Worm (Caenorhabditis elegans) whole organism, late embryonic: ENCODE results near the gene F57B7.2.

Source experiments
- C08G9.2 ChIP-seq: sonication (generic microtip); optimal IDR thresholded peaks from 2 replicates; lab custom pipeline; 2016; ENCODE audit warnings: mild to moderate bottlenecking, missing genetic modification characterization, moderate library complexity, missing compliant biosample characterization
- K02D7.2 ChIP-seq: sonication (generic microtip); optimal IDR thresholded peaks from 2 replicates; lab custom pipeline; 2017; ENCODE audit warnings: mild to moderate bottlenecking, missing genetic modification characterization, missing compliant biosample characterization
- K09A11.1 ChIP-seq: sonication (generic microtip); optimal IDR thresholded peaks from 2 replicates; lab custom pipeline; 2017; ENCODE audit warnings: antibody characterized with exemption, mild to moderate bottlenecking, missing genetic modification characterization, missing compliant biosample characterization; ENCODE audit not compliant: insufficient read depth
- T23F11.4 ChIP-seq: fragments of 200-800 bp; sonication (Bioruptor generic); optimal IDR thresholded peaks from 2 replicates; lab custom pipeline; 2018; ENCODE audit warnings: mild to moderate bottlenecking, missing genetic modification characterization, missing compliant biosample characterization
- Y22D7AL.16 ChIP-seq: sonication (generic microtip); optimal IDR thresholded peaks from 2 replicates; lab custom pipeline; 2016; ENCODE audit warnings: missing genetic modification characterization, missing compliant biosample characterization
- ahr-1 ChIP-seq: sonication (generic microtip); optimal IDR thresholded peaks from 2 replicates; lab custom pipeline; 2016; ENCODE audit warnings: missing genetic modification characterization, missing compliant biosample characterization
- ama-1 ChIP-seq: fragments of 150-350 bp; optimal IDR thresholded peaks from 2 replicates; lab custom pipeline; 2014
- ceh-14 ChIP-seq: sonication (generic microtip); optimal IDR thresholded peaks from 2 replicates; lab custom pipeline; 2016; ENCODE audit warnings: missing genotype, missing genetic modification characterization, missing compliant biosample characterization
- ceh-19 ChIP-seq: fragments of 200-800 bp; sonication (Bioruptor generic); optimal IDR thresholded peaks from 2 replicates; lab custom pipeline; 2018; ENCODE audit warnings: mild to moderate bottlenecking, missing genetic modification characterization, missing compliant biosample characterization
- ceh-2 ChIP-seq: sonication (generic microtip); optimal IDR thresholded peaks from 2 replicates; lab custom pipeline; 2016; ENCODE audit warnings: missing genotype, missing genetic modification characterization, missing compliant biosample characterization
- ceh-22 ChIP-seq: sonication (generic microtip); optimal IDR thresholded peaks from 2 replicates; lab custom pipeline; 2017; ENCODE audit warnings: missing biosample characterization, missing genetic modification characterization
- ceh-24 ChIP-seq: sonication (generic microtip); optimal IDR thresholded peaks from 2 replicates; lab custom pipeline; 2016; ENCODE audit warnings: mild to moderate bottlenecking, missing genetic modification characterization, missing compliant biosample characterization
- ceh-31 ChIP-seq: sonication (generic microtip); optimal IDR thresholded peaks from 2 replicates; lab custom pipeline; 2016; ENCODE audit warnings: missing genetic modification characterization, missing compliant biosample characterization
- ceh-34 ChIP-seq: sonication (generic microtip); optimal IDR thresholded peaks from 2 replicates; lab custom pipeline; 2016; ENCODE audit warnings: mild to moderate bottlenecking, missing genetic modification characterization, missing compliant biosample characterization
- ceh-6 ChIP-seq: fragments of 200-800 bp; sonication (Bioruptor generic); optimal IDR thresholded peaks from 2 replicates; lab custom pipeline; 2018; ENCODE audit warnings: mild to moderate bottlenecking, missing genetic modification characterization, missing compliant biosample characterization
- ceh-9 ChIP-seq: sonication (generic microtip); optimal IDR thresholded peaks from 2 replicates; lab custom pipeline; 2016; ENCODE audit warnings: mild to moderate bottlenecking, missing genetic modification characterization, inconsistent platforms, missing compliant biosample characterization
- che-1 ChIP-seq: sonication (generic microtip); optimal IDR thresholded peaks from 2 replicates; lab custom pipeline; 2016; ENCODE audit warnings: mild to moderate bottlenecking, missing genetic modification characterization, missing compliant biosample characterization
- dmd-4 ChIP-seq: sonication (generic microtip); optimal IDR thresholded peaks from 2 replicates; lab custom pipeline; 2016; ENCODE audit warnings: borderline replicate concordance, missing genetic modification characterization, missing compliant biosample characterization
- elt-2 ChIP-seq: sonication (generic microtip); optimal IDR thresholded peaks from 2 replicates; lab custom pipeline; 2016; ENCODE audit warnings: missing genetic modification reagents, missing genetic modification characterization, missing compliant biosample characterization
- elt-4 ChIP-seq: sonication (generic microtip); optimal IDR thresholded peaks from 2 replicates; lab custom pipeline; 2016; ENCODE audit warnings: missing genetic modification characterization, missing compliant biosample characterization
- ets-4 ChIP-seq: sonication (generic microtip); optimal IDR thresholded peaks from 2 replicates; lab custom pipeline; 2016; ENCODE audit warnings: missing genetic modification characterization, missing compliant biosample characterization
- eyg-1 ChIP-seq: sonication (generic microtip); optimal IDR thresholded peaks from 2 replicates; lab custom pipeline; 2016; ENCODE audit warnings: missing genotype, missing genetic modification characterization, missing compliant biosample characterization
- fax-1 ChIP-seq: sonication (generic microtip); optimal IDR thresholded peaks from 2 replicates; lab custom pipeline; 2016; ENCODE audit warnings: missing genotype, missing genetic modification characterization, missing compliant biosample characterization
- hlh-13 ChIP-seq: fragments of 200-800 bp; sonication (Bioruptor generic); optimal IDR thresholded peaks from 2 replicates; lab custom pipeline; 2018; ENCODE audit warnings: mild to moderate bottlenecking, missing genetic modification characterization, missing compliant biosample characterization
- hlh-30 ChIP-seq: sonication (generic microtip); optimal IDR thresholded peaks from 2 replicates; lab custom pipeline; 2017; ENCODE audit warnings: antibody characterized with exemption, missing genetic modification characterization, missing compliant biosample characterization; ENCODE audit not compliant: insufficient read depth
- hlh-6 ChIP-seq: sonication (generic microtip); optimal IDR thresholded peaks from 2 replicates; lab custom pipeline; 2016; ENCODE audit warnings: missing genotype, missing genetic modification characterization, missing compliant biosample characterization
- nhr-232 ChIP-seq: sonication (generic microtip); optimal IDR thresholded peaks from 2 replicates; lab custom pipeline; 2016; ENCODE audit warnings: missing genetic modification characterization, missing compliant biosample characterization
- odd-2 ChIP-seq: sonication (generic microtip); optimal IDR thresholded peaks from 2 replicates; lab custom pipeline; 2017; ENCODE audit warnings: antibody characterized with exemption, mild to moderate bottlenecking, missing genetic modification characterization, missing compliant biosample characterization
- pag-3 ChIP-seq: sonication (generic microtip); optimal IDR thresholded peaks from 2 replicates; lab custom pipeline; 2016; ENCODE audit warnings: missing compliant biosample characterization, missing genetic modification characterization, borderline replicate concordance
- pax-1 ChIP-seq: fragments of 150-350 bp; optimal IDR thresholded peaks from 2 replicates; lab custom pipeline; 2014; ENCODE audit warnings: missing biosample characterization, missing genetic modification characterization
- pqm-1 ChIP-seq: sonication (generic microtip); optimal IDR thresholded peaks from 2 replicates; lab custom pipeline; 2016; ENCODE audit warnings: missing genetic modification characterization, missing compliant biosample characterization
- rnt-1 ChIP-seq: sonication (generic microtip); optimal IDR thresholded peaks from 2 replicates; lab custom pipeline; 2016; ENCODE audit warnings: missing genetic modification characterization, missing compliant biosample characterization
- sdc-2 ChIP-seq: sonication (generic microtip); optimal IDR thresholded peaks from 2 replicates; lab custom pipeline; 2016; ENCODE audit warnings: missing genotype, missing genetic modification characterization, missing compliant biosample characterization
- sox-2 ChIP-seq: fragments of 200-800 bp; sonication (Bioruptor generic); IDR thresholded peaks from 2 replicates; pipeline ENCODE4 v1.3.6; 2022; ENCODE audit warnings: missing genetic modification reagents, missing genetic modification characterization, missing compliant biosample characterization
- sox-4 ChIP-seq: sonication (generic microtip); optimal IDR thresholded peaks from 2 replicates; lab custom pipeline; 2017; ENCODE audit warnings: mild to moderate bottlenecking, missing genetic modification characterization, inconsistent platforms, missing compliant biosample characterization
- syd-9 ChIP-seq: sonication (generic microtip); optimal IDR thresholded peaks from 2 replicates; lab custom pipeline; 2016; ENCODE audit warnings: mild to moderate bottlenecking, missing genetic modification characterization, moderate library complexity, missing compliant biosample characterization
- tbx-7 ChIP-seq: sonication (generic microtip); optimal IDR thresholded peaks from 2 replicates; lab custom pipeline; 2016; ENCODE audit warnings: missing genotype, missing genetic modification characterization, missing compliant biosample characterization
- unc-3 ChIP-seq, 2 experiments: fragments of 200-800 bp in 1 of 2; sonication (Bioruptor generic) in 1 of 2; sonication (generic microtip) in 1 of 2; conservative IDR thresholded peaks in 1 of 2; optimal IDR thresholded peaks in 1 of 2; 2 replicates each; pipeline versions ENCODE4 v1.3.6 to Lab custom; 2016 to 2022; ENCODE audit warnings: missing compliant biosample characterization in 2 of 2, missing genetic modification characterization in 2 of 2, missing genetic modification reagents in 1 of 2
- unc-42 ChIP-seq: sonication (generic microtip); optimal IDR thresholded peaks from 2 replicates; lab custom pipeline; 2016; ENCODE audit warnings: missing genotype, missing genetic modification characterization, missing compliant biosample characterization
- unc-55 ChIP-seq: sonication (generic microtip); optimal IDR thresholded peaks from 2 replicates; lab custom pipeline; 2017; ENCODE audit warnings: missing biosample characterization, missing genetic modification reagents, missing genetic modification characterization
- unc-86 ChIP-seq: sonication (generic microtip); optimal IDR thresholded peaks from 2 replicates; lab custom pipeline; 2016; ENCODE audit warnings: missing genetic modification characterization, missing compliant biosample characterization
- zip-5 ChIP-seq: sonication (generic microtip); optimal IDR thresholded peaks from 2 replicates; lab custom pipeline; 2016; ENCODE audit warnings: missing genetic modification characterization, missing compliant biosample characterization
- ztf-16 ChIP-seq: sonication (generic microtip); optimal IDR thresholded peaks from 2 replicates; lab custom pipeline; 2017; ENCODE audit warnings: missing genetic modification characterization, missing compliant biosample characterization

The F57B7.2 gene

DNA sequence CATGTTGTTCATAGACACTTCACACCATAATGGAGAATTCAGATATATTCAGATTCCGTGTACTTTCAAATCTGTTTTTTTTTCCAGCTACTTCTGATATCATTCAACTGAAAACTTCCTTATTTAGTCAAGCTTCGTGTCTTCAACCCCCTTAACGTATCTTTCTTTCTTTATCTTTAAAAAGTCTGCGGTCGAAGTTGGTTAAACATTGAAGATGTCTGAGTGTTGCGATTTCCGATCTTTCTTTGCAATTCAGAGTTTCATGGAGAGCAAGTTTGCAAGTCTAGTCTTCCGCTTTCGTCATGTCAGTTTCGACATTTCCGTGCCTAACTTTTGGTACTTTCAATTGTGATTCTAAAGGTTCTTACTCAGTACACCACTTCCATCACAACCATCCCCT is 8.2 kb downstream of the F57B7.2 start:
- TF ChIP-seq K02D7.2 (tag; lab: Kevin White, UChicago) = no peak

DNA sequence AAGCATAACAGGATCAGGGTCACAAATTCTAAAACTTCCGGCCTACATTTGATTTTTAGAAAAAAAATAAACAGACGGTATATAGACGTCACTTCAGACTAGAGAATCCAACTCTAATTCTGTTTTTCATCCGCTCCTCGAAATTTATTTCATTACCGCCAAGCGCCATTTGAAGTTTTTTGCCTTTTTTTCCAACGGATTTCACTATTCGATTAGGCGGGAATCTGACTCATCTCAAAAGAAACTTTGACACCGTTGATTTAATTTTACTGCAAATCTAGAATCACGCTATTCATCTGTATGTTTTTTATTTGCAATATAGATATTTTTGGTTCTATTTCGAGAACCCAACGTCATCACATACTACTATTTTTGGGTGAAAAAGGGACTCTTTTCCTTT is 12.6 kb downstream of the F57B7.2 start:
- TF ChIP-seq pax-1 (tag; lab: Kevin White, UChicago) (no peak), unc-42 (peak; percentile 40)

DNA sequence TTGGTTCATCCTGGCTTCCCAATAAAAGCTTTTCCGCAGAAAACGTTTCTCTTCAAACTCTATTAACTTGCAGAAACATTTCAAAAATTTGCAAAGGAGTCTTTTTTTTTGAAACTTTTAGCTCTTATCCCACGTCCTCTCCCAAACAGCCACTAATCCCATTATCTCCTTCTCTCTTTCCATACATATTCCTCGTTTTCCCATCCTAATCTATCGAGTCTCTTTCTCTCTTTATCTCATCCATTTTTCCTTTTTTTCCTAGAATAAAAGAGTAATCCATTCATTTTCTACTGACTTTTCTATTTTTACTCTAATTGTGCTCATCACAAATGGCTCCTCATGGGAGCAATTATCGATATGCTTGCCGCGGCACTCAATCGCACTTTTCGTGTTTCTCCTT is 14.7 kb downstream of the F57B7.2 start:
- TF ChIP-seq ceh-31 (tag; lab: Kevin White, UChicago) (peak; percentile 19), sox-4 (tag; lab: Kevin White, UChicago) (no peak), unc-86 (tag; lab: Kevin White, UChicago) (no peak), unc-42 (peak; percentile 83)

DNA sequence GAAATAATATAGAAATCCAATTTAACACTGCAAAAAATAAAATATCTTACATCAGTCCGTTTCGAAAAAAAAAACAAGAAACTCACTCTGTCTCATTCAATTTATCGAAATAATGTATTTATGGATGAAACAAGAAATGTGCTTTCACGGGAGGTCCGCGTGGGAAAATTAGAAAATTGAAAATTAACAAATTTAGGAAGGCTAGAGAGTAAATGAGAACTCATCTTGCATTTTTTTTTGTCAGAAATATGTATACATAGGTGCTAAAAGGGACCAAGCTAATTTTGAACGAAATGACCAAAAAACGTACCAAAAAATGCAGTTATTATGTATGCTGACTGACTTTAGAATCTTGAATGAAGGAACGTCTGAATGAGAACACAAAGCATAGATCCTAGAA is 18.8 kb downstream of the F57B7.2 start, which contains the start of gene T26H10.2:
Gene T26H10.2, minus strand, starts transcription at position 101 of the 400 bp plus-strand sequence.
- no peak for TF ChIP-seq che-1 (tag; lab: Kevin White, UChicago)
- TF ChIP-seq unc-42 = no peak
- no peak for TF ChIP-seq sox-4 (tag; lab: Kevin White, UChicago)
- TF ChIP-seq dmd-4 = no peak
- TF ChIP-seq syd-9 (tag; lab: Kevin White, UChicago) = no peak
- no peak for TF ChIP-seq hlh-13 (GFP tag; lab: Kevin White, UChicago)
- no peak for TF ChIP-seq sox-2 (GFP tag; lab: Robert Waterston, UW)
- no peak for TF ChIP-seq sdc-2 (tag; lab: Kevin White, UChicago)
- no peak for TF ChIP-seq ceh-22 (tag; lab: Kevin White, UChicago)
- TF ChIP-seq unc-3 (GFP tag; conservative IDR thresholded peaks at IDR 0.05; lab: Robert Waterston, UW) = no peak
- TF ChIP-seq unc-3 (tag; optimal IDR thresholded peaks at IDR 0.05; lab: Kevin White, UChicago) = no peak
- no peak for TF ChIP-seq Y22D7AL.16
- TF ChIP-seq elt-2 (tag; lab: Kevin White, UChicago) = no peak
- TF ChIP-seq ceh-31 (tag; lab: Kevin White, UChicago) = no peak
- TF ChIP-seq zip-5 = no peak
- TF ChIP-seq rnt-1 = no peak
- no peak for TF ChIP-seq ceh-9 (tag; lab: Kevin White, UChicago)

DNA sequence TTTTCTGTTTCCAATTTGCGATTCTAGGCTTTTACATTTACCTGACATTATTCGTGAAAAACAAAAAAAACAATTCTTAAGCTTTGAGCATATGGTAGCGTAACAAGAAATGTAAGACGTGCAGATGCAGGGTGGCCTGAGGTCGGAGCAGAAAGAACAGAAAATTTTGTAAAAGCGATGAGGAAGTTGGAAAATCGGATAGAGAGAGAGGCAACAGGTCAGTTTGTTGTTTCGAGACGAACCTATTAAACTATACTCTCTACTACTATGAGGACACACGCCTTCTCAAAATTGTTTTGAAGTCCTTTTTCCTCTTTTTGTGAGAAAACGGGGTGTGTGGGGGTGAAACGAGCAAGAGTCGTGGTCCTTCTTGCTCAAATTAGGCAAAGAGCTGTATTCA is 21.8 kb downstream of the F57B7.2 start, which contains the start of gene des-2:
Gene des-2, minus strand, starts transcription at position 101 of the 400 bp plus-strand sequence.
- TF ChIP-seq rnt-1 (no peak), elt-2 (tag; lab: Kevin White, UChicago) (no peak), ahr-1 (no peak), ceh-34 (tag; lab: Kevin White, UChicago) (no peak), ceh-2 (no peak), odd-2 (tag; lab: Kevin White, UChicago) (no peak), sox-4 (tag; lab: Kevin White, UChicago) (no peak), elt-4 (tag; lab: Kevin White, UChicago) (no peak), ceh-22 (tag; lab: Kevin White, UChicago) (no peak), pqm-1 (tag; lab: Kevin White, UChicago) (no peak), K09A11.1 (tag; lab: Kevin White, UChicago) (no peak), unc-55 (no peak), ceh-14 (tag; lab: Kevin White, UChicago) (no peak), ceh-24 (tag; lab: Kevin White, UChicago) (no peak), ama-1 (lab: Kevin White, UChicago) (no peak)

DNA sequence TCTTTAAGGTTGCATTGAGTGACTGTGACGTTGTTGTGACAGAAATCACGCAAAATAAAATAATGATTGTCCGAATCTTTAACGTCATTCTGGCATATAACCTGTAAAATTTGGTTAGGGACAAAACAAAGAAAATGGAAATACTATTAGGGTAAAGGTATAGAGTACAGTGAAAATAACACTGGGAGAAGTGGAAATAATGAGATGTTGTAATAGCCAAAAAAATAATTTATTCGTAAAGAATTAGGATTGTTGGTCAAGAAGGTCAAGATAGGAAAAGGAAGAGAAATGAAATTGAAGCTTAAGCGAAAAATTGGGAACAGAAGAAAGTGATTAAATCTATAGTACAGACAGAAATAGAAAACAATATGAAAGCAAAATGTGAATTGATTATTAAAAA is 28.3 kb downstream of the F57B7.2 start, which contains the start of gene deg-3:
Gene deg-3, minus strand, starts transcription at position 101 of the 400 bp plus-strand sequence.
- TF ChIP-seq unc-3 (GFP tag; conservative IDR thresholded peaks at IDR 0.05; lab: Robert Waterston, UW) (no peak), unc-3 (tag; optimal IDR thresholded peaks at IDR 0.05; lab: Kevin White, UChicago) (no peak), nhr-232 (tag; lab: Kevin White, UChicago) (no peak), ztf-16 (tag; lab: Kevin White, UChicago) (no peak), ahr-1 (no peak), fax-1 (tag; lab: Kevin White, UChicago) (no peak), hlh-30 (no peak), ets-4 (tag; lab: Kevin White, UChicago) (no peak), T23F11.4 (no peak), ceh-6 (GFP tag; lab: Kevin White, UChicago) (no peak), odd-2 (tag; lab: Kevin White, UChicago) (no peak), ceh-19 (GFP tag; lab: Kevin White, UChicago) (no peak), hlh-6 (tag; lab: Kevin White, UChicago) (no peak), pag-3 (tag; lab: Kevin White, UChicago) (no peak), C08G9.2 (no peak), unc-42 (no peak), eyg-1 (no peak), tbx-7 (tag; lab: Kevin White, UChicago) (no peak)
